Worm (Caenorhabditis elegans) whole organism, dauer: ENCODE results near the gene C50F4.10.

ENCODE experiments used
- unc-62 ChIP-seq: sonication (generic microtip); optimal IDR thresholded peaks from 2 replicates; lab custom pipeline; 2017; ENCODE audit warnings: missing biosample characterization, missing genetic modification reagents, missing genetic modification characterization

Gene C50F4.10

ce11 chrV:9500826-9501451 is 30.4 kb downstream of the C50F4.10 start, which contains the start of gene swt-5:
Gene swt-5 (plus strand): TSS chrV:9501401.
- no peak for TF ChIP-seq unc-62

- TF ChIP-seq unc-62 = no peak
Measured at ce11 chrV:9499295-9499694, 32.1 kb downstream of the C50F4.10 start.

ce11 chrV:9496742-9497141 is 34.6 kb downstream of the C50F4.10 start, which contains the start of gene gsnl-1:
Gene gsnl-1 (plus strand): TSS chrV:9497042.
- no peak for TF ChIP-seq unc-62

ce11 chrV:9492460-9492859 is 38.9 kb downstream of the C50F4.10 start:
- TF ChIP-seq unc-62 = no peak

ce11 chrV:9491440-9492160 is 39.8 kb downstream of the C50F4.10 start, which contains the start of gene K06A4.7:
Gene K06A4.7 (minus strand): TSS chrV:9491490.
- TF ChIP-seq unc-62 = no peak

- TF ChIP-seq unc-62 = no peak
Measured at ce11 chrV:9489411-9489810, 42.0 kb downstream of the C50F4.10 start, which contains the start of gene K06A4.10. Gene K06A4.10 (minus strand): TSS chrV:9489800.

- no peak for TF ChIP-seq unc-62
Measured at ce11 chrV:9485508-9485907, 45.9 kb downstream of the C50F4.10 start.

ce11 chrV:9483738-9484256 is 47.6 kb downstream of the C50F4.10 start, which contains the start of gene K06A4.2:
Gene K06A4.2 (plus strand): TSS chrV:9484206.
- no peak for TF ChIP-seq unc-62

- TF ChIP-seq unc-62 = no peak
Measured at ce11 chrV:9480566-9480965, 50.8 kb downstream of the C50F4.10 start, which contains the start of gene K06A4.6. Gene K06A4.6 (minus strand): TSS chrV:9480666.
